Worm (Caenorhabditis elegans) whole organism, L3 larva: Measurements from ENCODE around the gene lea-1.

Experiments used
- R02D3.7 ChIP-seq: fragments of 150-350 bp; optimal IDR thresholded peaks from 2 replicates; lab custom pipeline; 2014; ENCODE audit warnings: missing biosample characterization, missing genetic modification characterization
- aly-2 ChIP-seq: fragments of 150-350 bp; optimal IDR thresholded peaks from 2 replicates; lab custom pipeline; 2014; ENCODE audit warnings: missing biosample characterization, missing genetic modification characterization
- ama-1 ChIP-seq: fragments of 150-350 bp; optimal IDR thresholded peaks from 2 replicates; lab custom pipeline; 2018
- ceh-82 ChIP-seq: fragments of 150-350 bp; optimal IDR thresholded peaks from 2 replicates; lab custom pipeline; 2014; ENCODE audit warnings: missing biosample characterization, missing genetic modification characterization
- daf-12 ChIP-seq: fragments of 150-350 bp; optimal IDR thresholded peaks from 2 replicates; lab custom pipeline; 2014; ENCODE audit warnings: missing biosample characterization, missing genetic modification reagents, missing genetic modification characterization
- egl-5 ChIP-seq: fragments of 150-350 bp; optimal IDR thresholded peaks from 2 replicates; lab custom pipeline; 2017; ENCODE audit warnings: missing biosample characterization, missing genetic modification reagents, missing genetic modification characterization, inconsistent platforms
- elt-1 ChIP-seq: fragments of 150-350 bp; optimal IDR thresholded peaks from 2 replicates; lab custom pipeline; 2014; ENCODE audit warnings: missing biosample characterization, missing genetic modification characterization
- elt-2 ChIP-seq: sonication (generic microtip); optimal IDR thresholded peaks from 2 replicates; lab custom pipeline; 2016; ENCODE audit warnings: missing genetic modification reagents, mild to moderate bottlenecking, missing genetic modification characterization, missing compliant biosample characterization
- elt-3 ChIP-seq, 3 experiments: fragments of 150-350 bp in 1 of 3; sonication (generic microtip) in 2 of 3; optimal IDR thresholded peaks; 2 replicates in 2 of 3; 4 replicates in 1 of 3; lab custom pipeline; 2014 to 2017; ENCODE audit warnings: missing biosample characterization in 3 of 3, missing genetic modification characterization in 3 of 3
- eor-1 ChIP-seq, 2 experiments: fragments of 150-350 bp; optimal IDR thresholded peaks; 2 replicates each; lab custom pipeline; 2014 to 2018; ENCODE audit warnings: missing biosample characterization in 2 of 2, missing genetic modification characterization in 2 of 2
- fkh-10 ChIP-seq: sonication (generic microtip); optimal IDR thresholded peaks from 2 replicates; lab custom pipeline; 2017; ENCODE audit warnings: missing biosample characterization, missing genetic modification reagents, missing genetic modification characterization
- fkh-2 ChIP-seq: fragments of 150-350 bp; optimal IDR thresholded peaks from 2 replicates; lab custom pipeline; 2014; ENCODE audit warnings: missing biosample characterization, missing genetic modification reagents, missing genetic modification characterization
- hmg-11 ChIP-seq: sonication (generic microtip); optimal IDR thresholded peaks from 2 replicates; lab custom pipeline; 2016; ENCODE audit warnings: missing genetic modification characterization, missing compliant biosample characterization
- jun-1 ChIP-seq: fragments of 150-350 bp; optimal IDR thresholded peaks from 2 replicates; lab custom pipeline; 2014; ENCODE audit warnings: missing biosample characterization, missing genetic modification reagents, missing genetic modification characterization
- lin-15B ChIP-seq: fragments of 150-350 bp; optimal IDR thresholded peaks from 2 replicates; lab custom pipeline; 2014; ENCODE audit warnings: missing biosample characterization, missing genetic modification characterization
- lin-39 ChIP-seq: fragments of 150-350 bp; optimal IDR thresholded peaks from 2 replicates; lab custom pipeline; 2018; ENCODE audit warnings: missing biosample characterization, missing genetic modification reagents, missing genetic modification characterization
- mml-1 ChIP-seq: fragments of 150-350 bp; sonication (generic microtip); optimal IDR thresholded peaks from 3 replicates; lab custom pipeline; 2014; ENCODE audit warnings: missing biosample characterization, missing genetic modification characterization
- nfya-1 ChIP-seq: sonication (generic microtip); optimal IDR thresholded peaks from 2 replicates; lab custom pipeline; 2017; ENCODE audit warnings: missing genetic modification characterization, mild to moderate bottlenecking, missing compliant biosample characterization, antibody characterized with exemption, moderate library complexity; ENCODE audit not compliant: insufficient read depth
- nhr-11 ChIP-seq: fragments of 150-350 bp; optimal IDR thresholded peaks from 2 replicates; lab custom pipeline; 2014; ENCODE audit warnings: missing biosample characterization, missing genetic modification characterization
- nhr-23 ChIP-seq: fragments of 150-350 bp; optimal IDR thresholded peaks from 2 replicates; lab custom pipeline; 2014; ENCODE audit warnings: missing biosample characterization, missing genetic modification reagents, missing genetic modification characterization
- nhr-25 ChIP-seq: sonication (generic microtip); optimal IDR thresholded peaks from 2 replicates; lab custom pipeline; 2017; ENCODE audit warnings: missing biosample characterization, missing genetic modification characterization
- nhr-28 ChIP-seq: fragments of 150-350 bp; optimal IDR thresholded peaks from 2 replicates; lab custom pipeline; 2014; ENCODE audit warnings: missing biosample characterization, missing genetic modification characterization
- nhr-43 ChIP-seq: sonication (generic microtip); optimal IDR thresholded peaks from 2 replicates; lab custom pipeline; 2016; ENCODE audit warnings: mild to moderate bottlenecking, missing genetic modification characterization, missing compliant biosample characterization; ENCODE audit not compliant: poor library complexity, severe bottlenecking
- nhr-67 ChIP-seq: fragments of 150-350 bp; optimal IDR thresholded peaks from 2 replicates; lab custom pipeline; 2014; ENCODE audit warnings: missing biosample characterization, missing genetic modification characterization
- nhr-76 ChIP-seq: fragments of 150-350 bp; sonication (generic microtip); optimal IDR thresholded peaks from 5 replicates; lab custom pipeline; 2014; ENCODE audit warnings: missing biosample characterization, missing genetic modification characterization
- nhr-77 ChIP-seq: fragments of 150-350 bp; optimal IDR thresholded peaks from 2 replicates; lab custom pipeline; 2014; ENCODE audit warnings: missing biosample characterization, missing genetic modification characterization
- pha-4 ChIP-seq: fragments of 150-350 bp; optimal IDR thresholded peaks from 2 replicates; lab custom pipeline; 2014; ENCODE audit warnings: missing biosample characterization, missing genetic modification reagents, missing genetic modification characterization
- pqm-1 ChIP-seq: fragments of 150-350 bp; optimal IDR thresholded peaks from 2 replicates; lab custom pipeline; 2017; ENCODE audit warnings: missing biosample characterization, missing genetic modification characterization, inconsistent platforms
- skn-1 ChIP-seq: fragments of 150-350 bp; optimal IDR thresholded peaks from 2 replicates; lab custom pipeline; 2014; ENCODE audit warnings: missing biosample characterization, missing genetic modification characterization
- snpc-4 ChIP-seq: fragments of 150-350 bp; optimal IDR thresholded peaks from 2 replicates; lab custom pipeline; 2014; ENCODE audit warnings: missing biosample characterization, missing genetic modification characterization
- tbx-2 ChIP-seq: sonication (generic microtip); optimal IDR thresholded peaks from 2 replicates; lab custom pipeline; 2016; ENCODE audit warnings: mild to moderate bottlenecking, missing genetic modification characterization, missing compliant biosample characterization
- zag-1 ChIP-seq: fragments of 150-350 bp; optimal IDR thresholded peaks from 2 replicates; lab custom pipeline; 2014; ENCODE audit warnings: missing biosample characterization, missing genetic modification characterization
- ztf-11 ChIP-seq: fragments of 150-350 bp; optimal IDR thresholded peaks from 2 replicates; lab custom pipeline; 2014; ENCODE audit warnings: missing biosample characterization, missing genetic modification characterization
- ztf-4 ChIP-seq: fragments of 150-350 bp; optimal IDR thresholded peaks from 2 replicates; lab custom pipeline; 2014; ENCODE audit warnings: missing biosample characterization, missing genetic modification characterization

The lea-1 gene

DNA sequence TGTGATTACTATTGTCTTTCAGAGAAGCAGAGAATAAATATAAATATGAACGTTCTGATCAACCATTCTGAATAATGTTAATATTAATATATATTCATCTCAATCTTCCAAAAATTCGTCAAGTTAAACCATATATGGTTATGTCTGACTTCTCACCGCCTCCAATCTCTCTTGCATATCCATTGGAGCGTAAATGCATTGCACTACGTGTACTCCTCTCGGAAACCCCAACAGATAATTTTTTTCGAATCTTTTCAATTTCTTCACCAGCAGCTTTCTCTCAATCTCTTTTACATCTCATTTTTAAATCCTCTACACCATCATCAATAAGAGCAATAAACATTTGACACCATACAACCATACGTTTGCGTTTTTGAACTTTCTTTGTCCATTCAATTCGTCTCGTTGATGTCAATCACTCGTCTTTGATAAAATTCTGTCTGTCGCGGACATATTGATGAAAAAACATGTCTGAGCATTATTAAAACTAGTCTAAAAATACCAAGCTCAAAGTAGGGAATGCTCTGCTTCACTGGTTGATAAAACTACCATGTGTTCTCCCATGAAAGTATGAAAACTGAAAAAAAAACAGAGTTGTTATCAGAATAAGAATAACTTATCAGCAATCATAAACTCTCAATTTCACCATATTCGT lies 8.3 kb upstream of the lea-1 start:
- TF ChIP-seq nfya-1 (peak; percentile 53), lin-15B (tag; lab: Kevin White, UChicago) (peak; percentile 73), nhr-23 (tag; lab: Kevin White, UChicago) (peak; percentile 44), nhr-67 (tag; lab: Kevin White, UChicago) (no peak), ama-1 (no peak), eor-1 (tag; optimal IDR thresholded peaks at IDR 0.05; lab: Kevin White, UChicago) (no peak), jun-1 (tag; lab: Kevin White, UChicago) (peak; percentile 8), nhr-43 (tag; lab: Kevin White, UChicago) (peak; percentile 52), fkh-10 (GFP tag; lab: Kevin White, UChicago) (no peak), elt-2 (peak; percentile 79), pha-4 (peak; percentile 76), elt-1 (tag; lab: Kevin White, UChicago) (no peak), nhr-76 (tag; lab: Kevin White, UChicago) (no peak), pqm-1 (peak; percentile 50), snpc-4 (peak; percentile 42), mml-1 (tag; lab: Kevin White, UChicago) (no peak), ztf-4 (tag; lab: Kevin White, UChicago) (no peak), lin-39 (peak; percentile 38), ceh-82 (tag; lab: Kevin White, UChicago) (no peak), nhr-25 (tag; lab: Kevin White, UChicago) (peak; percentile 41), hmg-11 (tag; lab: Kevin White, UChicago) (peak; percentile 57), skn-1 (tag; lab: Kevin White, UChicago) (peak; percentile 31)

DNA sequence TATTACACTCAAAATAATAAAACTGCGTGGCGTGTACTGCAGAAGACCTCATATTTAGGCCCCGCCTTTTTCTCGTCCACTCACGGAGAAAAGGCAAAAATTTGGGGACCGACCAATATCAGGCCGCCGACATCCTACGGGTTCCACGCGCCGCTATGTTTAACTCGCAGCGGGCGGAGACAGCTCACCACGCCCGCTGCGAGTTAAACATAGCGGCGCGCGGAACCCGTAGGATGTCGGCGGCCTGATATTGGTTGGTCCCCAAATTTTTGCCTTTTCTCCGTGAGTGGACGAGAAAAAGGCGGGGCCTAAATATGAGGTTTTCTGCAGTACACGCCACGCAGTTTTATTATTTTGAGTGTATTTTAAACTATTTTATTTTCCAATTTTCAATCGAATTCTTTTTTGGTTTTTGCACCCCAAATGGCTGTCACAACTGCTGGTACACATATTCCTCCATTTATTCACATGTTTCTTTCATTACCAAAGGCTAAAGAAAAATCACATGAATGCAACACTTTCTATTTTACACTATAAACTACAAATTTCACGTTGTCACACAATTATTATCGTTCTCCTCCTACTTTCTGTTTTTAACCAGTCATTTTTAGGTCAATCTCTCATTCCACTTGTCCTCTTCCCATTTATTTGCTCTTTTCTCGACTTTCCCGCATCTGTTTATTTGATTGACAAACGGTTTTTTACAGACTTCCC lies 7.5 kb upstream of the lea-1 start, which contains the start of gene uda-1:
TSS of gene uda-1 (plus strand) at position 708 of the 714 bp plus-strand sequence.
- peak; percentile 53 for TF ChIP-seq pha-4

DNA sequence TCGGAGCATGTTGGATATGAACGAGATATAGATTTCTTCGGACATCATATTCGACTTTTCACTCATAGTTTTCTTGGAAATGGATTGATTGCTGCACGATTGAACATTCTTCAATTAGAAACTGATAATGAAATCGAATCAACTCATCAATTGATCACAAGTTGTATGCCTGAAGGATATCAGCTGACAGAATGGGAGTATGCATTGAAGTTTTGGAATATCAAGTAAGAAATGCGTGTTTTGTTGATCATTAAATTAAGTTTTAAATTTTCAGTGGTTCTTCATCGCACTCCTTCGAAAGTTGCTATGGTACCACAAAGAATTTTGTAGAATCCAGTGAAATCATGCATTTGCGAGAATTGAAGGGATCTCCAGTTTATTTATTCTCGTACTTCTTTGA lies 5.3 kb upstream of the lea-1 start:
- TF ChIP-seq ama-1 (no peak), ztf-11 (tag; lab: Kevin White, UChicago) (no peak), nfya-1 (no peak), zag-1 (tag; lab: Kevin White, UChicago) (no peak), hmg-11 (tag; lab: Kevin White, UChicago) (no peak), nhr-77 (tag; lab: Kevin White, UChicago) (no peak), fkh-2 (no peak), nhr-11 (tag; lab: Kevin White, UChicago) (no peak), daf-12 (tag; lab: Kevin White, UChicago) (no peak)

DNA sequence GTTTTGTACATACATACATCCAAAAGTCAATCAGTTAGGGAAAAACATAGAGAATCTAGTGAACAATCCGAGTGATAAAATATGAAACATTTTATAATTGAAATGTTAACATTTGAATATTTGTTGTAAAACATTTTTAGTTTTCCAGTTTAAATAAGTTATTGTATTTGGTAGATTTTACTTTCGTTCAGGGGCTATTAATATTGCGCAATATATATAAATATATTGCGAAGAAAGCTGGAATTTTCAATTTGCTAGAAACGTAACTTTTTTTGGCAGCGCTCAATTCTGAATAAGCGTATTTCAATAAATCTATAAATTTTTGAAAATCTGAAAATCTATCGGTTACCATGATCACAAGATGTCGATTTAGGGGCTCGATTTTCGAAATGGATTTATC lies 4.2 kb upstream of the lea-1 start:
- TF ChIP-seq pha-4: peak; percentile 2
- TF ChIP-seq nhr-28 (tag; lab: Kevin White, UChicago): no peak

DNA sequence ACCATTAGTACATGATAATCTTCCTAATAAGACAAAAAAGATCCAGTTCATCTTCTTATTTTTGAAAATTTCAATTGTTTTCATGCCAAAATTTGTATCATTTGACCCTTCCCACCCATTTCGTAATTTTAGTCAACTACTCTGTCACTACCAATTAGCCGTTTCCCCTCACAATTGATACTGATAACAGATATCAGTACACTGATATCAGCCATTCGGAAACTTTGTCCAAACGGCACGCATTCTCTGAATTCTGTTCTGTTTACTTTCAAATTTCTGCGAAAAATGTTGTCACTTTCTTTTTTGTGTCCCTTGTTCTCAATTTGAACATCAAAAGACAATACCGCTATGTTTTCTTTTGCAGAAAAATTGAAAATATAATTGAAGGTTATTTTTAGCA lies 916 bp downstream of the lea-1 start:
- TF ChIP-seq egl-5 (tag; lab: Kevin White, UChicago) (no peak), aly-2 (tag; lab: Kevin White, UChicago) (no peak), elt-2 (peak; percentile 68), tbx-2 (no peak), elt-3 (tag; optimal IDR thresholded peaks at IDR 0.05; lab: Kevin White, UChicago) (peak in 2 of 3 experiments; percentile 92 to 93), skn-1 (tag; lab: Kevin White, UChicago) (no peak), pha-4 (peak; percentile 23), pqm-1 (peak; percentile 62), R02D3.7 (no peak), nhr-76 (tag; lab: Kevin White, UChicago) (no peak)
